Worm (Caenorhabditis elegans) whole organism, L2 larva: ENCODE data around the gene F44G4.1.

Experiments used
- elt-3 ChIP-seq: sonication (generic microtip); optimal IDR thresholded peaks from 2 replicates; lab custom pipeline; 2017; ENCODE audit warnings: missing biosample characterization, missing genetic modification characterization
- lin-13 ChIP-seq: fragments of 150-350 bp; optimal IDR thresholded peaks from 2 replicates; lab custom pipeline; 2014; ENCODE audit warnings: missing biosample characterization, missing genetic modification reagents, missing genetic modification characterization
- mab-5 ChIP-seq: fragments of 150-350 bp; optimal IDR thresholded peaks from 2 replicates; lab custom pipeline; 2014; ENCODE audit warnings: missing biosample characterization, missing genetic modification characterization
- unc-55 ChIP-seq: fragments of 150-350 bp; sonication (generic microtip); optimal IDR thresholded peaks from 3 replicates; lab custom pipeline; 2014; ENCODE audit warnings: missing biosample characterization, missing genetic modification reagents, missing genetic modification characterization

DNA sequence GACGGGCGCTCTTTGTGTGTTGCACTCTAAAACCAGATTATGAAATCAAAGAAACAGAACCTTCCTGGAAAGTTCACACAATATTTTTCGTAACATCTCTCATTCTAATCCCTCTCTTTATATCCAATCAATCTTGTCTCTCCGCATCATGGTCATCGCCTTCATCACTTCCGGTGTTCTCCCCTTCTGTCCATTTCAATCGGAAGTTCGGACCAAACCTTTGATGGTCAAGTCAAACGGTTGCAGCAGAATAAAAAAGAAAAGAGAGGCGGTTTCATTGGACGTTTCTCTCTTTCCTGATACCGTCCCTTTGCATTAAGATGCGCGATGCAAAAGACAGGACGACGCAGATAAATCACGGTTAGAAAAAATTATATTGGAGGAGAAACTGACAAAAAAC, 38.6 kb downstream of the F44G4.1 start:
- TF ChIP-seq unc-55 = no peak
- no peak for TF ChIP-seq lin-13
- no peak for TF ChIP-seq mab-5 (tag; lab: Kevin White, UChicago)
- TF ChIP-seq elt-3 = no peak
